Fruit fly (Drosophila melanogaster): ENCODE results near the gene Gale.

Gene Gale

dm6 chr3L:627370-627769 is 21.0 kb upstream of the Gale start:
- no peak for TF ChIP-seq CG32121 (GFP tag; IDR thresholded peaks at IDR 0.05)
- no peak for TF ChIP-seq CG13204 (GFP tag; optimal IDR thresholded peaks at IDR 0.05)
- TF ChIP-seq Ets98B (GFP tag; IDR thresholded peaks at IDR 0.05): no peak
- TF ChIP-seq Pif1B (GFP tag; optimal IDR thresholded peaks at IDR 0.05): no peak
- no peak for TF ChIP-seq D1 (tag; optimal IDR thresholded peaks at IDR 0.05)
- TF ChIP-seq CG4496 (GFP tag; IDR thresholded peaks at IDR 0.05): no peak
- no peak for TF ChIP-seq EcR (GFP tag; optimal IDR thresholded peaks at IDR 0.05)
- no peak for TF ChIP-seq Snoo (tag; optimal IDR thresholded peaks at IDR 0.05)
- TF ChIP-seq fd96Ca (GFP tag; IDR thresholded peaks at IDR 0.05): no peak
- TF ChIP-seq CG10348 (GFP tag; IDR thresholded peaks at IDR 0.05): no peak
- no peak for TF ChIP-seq gl (tag; optimal IDR thresholded peaks at IDR 0.05)
- no peak for TF ChIP-seq rn (GFP tag; IDR thresholded peaks at IDR 0.05)
- no peak for TF ChIP-seq Pif1A (GFP tag; optimal IDR thresholded peaks at IDR 0.05)
- TF ChIP-seq CG8159 (tag; optimal IDR thresholded peaks at IDR 0.05): no peak
- no peak for TF ChIP-seq CG14655 (GFP tag; optimal IDR thresholded peaks at IDR 0.05)
- TF ChIP-seq CG9948 (tag; optimal IDR thresholded peaks at IDR 0.05): no peak

dm6 chr3L:627819-628601 is 20.3 kb upstream of the Gale start:
- TF ChIP-seq CG8159 (tag; optimal IDR thresholded peaks at IDR 0.05) (peak; percentile 15), CG34367 (tag; optimal IDR thresholded peaks at IDR 0.05) (peak; percentile 32), Pif1B (GFP tag; optimal IDR thresholded peaks at IDR 0.05) (no peak), CG32121 (GFP tag; IDR thresholded peaks at IDR 0.05) (peak; percentile 80), rn (GFP tag; IDR thresholded peaks at IDR 0.05) (0 out of 2 replicates have a peak, but pooled peaks have one; percentile 26), CG4496 (GFP tag; IDR thresholded peaks at IDR 0.05) (peak; percentile 70), CG13204 (GFP tag; optimal IDR thresholded peaks at IDR 0.05) (peak; percentile 65), D1 (tag; optimal IDR thresholded peaks at IDR 0.05) (no peak), EcR (GFP tag; optimal IDR thresholded peaks at IDR 0.05) (peak; percentile 70), Ets98B (GFP tag; IDR thresholded peaks at IDR 0.05) (peak; percentile 71), CG10348 (GFP tag; IDR thresholded peaks at IDR 0.05) (no peak), CG15710 (tag; optimal IDR thresholded peaks at IDR 0.05) (peak; percentile 15), CG17806 (tag; optimal IDR thresholded peaks at IDR 0.05) (peak; percentile 27), Snoo (tag; optimal IDR thresholded peaks at IDR 0.05) (no peak), CG8301 (tag; optimal IDR thresholded peaks at IDR 0.05) (peak; percentile 44), CG14655 (GFP tag; optimal IDR thresholded peaks at IDR 0.05) (peak; percentile 49), gl (tag; optimal IDR thresholded peaks at IDR 0.05) (peak; percentile 17), fd96Ca (GFP tag; IDR thresholded peaks at IDR 0.05) (peak; percentile 78), CG12605 (GFP tag; IDR thresholded peaks at IDR 0.05) (0 out of 2 replicates have a peak, but pooled peaks have one; percentile 62), Pif1A (GFP tag; optimal IDR thresholded peaks at IDR 0.05) (no peak), CG9948 (tag; optimal IDR thresholded peaks at IDR 0.05) (no peak)

- TF ChIP-seq CG17806 (tag; optimal IDR thresholded peaks at IDR 0.05) (no peak), Snoo (tag; optimal IDR thresholded peaks at IDR 0.05) (peak; percentile 17)
Measured at dm6 chr3L:628654-629285, 19.6 kb upstream of the Gale start.

- TF ChIP-seq CG17806 (tag; optimal IDR thresholded peaks at IDR 0.05): no peak
- no peak for TF ChIP-seq rn (GFP tag; IDR thresholded peaks at IDR 0.05)
- peak; percentile 68 for TF ChIP-seq CG32121 (GFP tag; IDR thresholded peaks at IDR 0.05)
- no peak for TF ChIP-seq CG13204 (GFP tag; optimal IDR thresholded peaks at IDR 0.05)
- no peak for TF ChIP-seq Pif1B (GFP tag; optimal IDR thresholded peaks at IDR 0.05)
- no peak for TF ChIP-seq CG15710 (tag; optimal IDR thresholded peaks at IDR 0.05)
- TF ChIP-seq fd96Ca (GFP tag; IDR thresholded peaks at IDR 0.05): no peak; the same call in 2 of the 3 replicates
- TF ChIP-seq CG8301 (tag; optimal IDR thresholded peaks at IDR 0.05): no peak
- peak; percentile 26 for TF ChIP-seq Pif1A (GFP tag; optimal IDR thresholded peaks at IDR 0.05)
- TF ChIP-seq CG8159 (tag; optimal IDR thresholded peaks at IDR 0.05): no peak
- no peak for TF ChIP-seq CG34367 (tag; optimal IDR thresholded peaks at IDR 0.05)
- no peak for TF ChIP-seq CG9948 (tag; optimal IDR thresholded peaks at IDR 0.05)
- peak; percentile 69 for TF ChIP-seq CG4496 (GFP tag; IDR thresholded peaks at IDR 0.05)
- peak; percentile 8 for TF ChIP-seq CG12605 (GFP tag; IDR thresholded peaks at IDR 0.05)
- no peak for TF ChIP-seq D1 (tag; optimal IDR thresholded peaks at IDR 0.05)
- no peak for TF ChIP-seq Snoo (tag; optimal IDR thresholded peaks at IDR 0.05)
- peak; percentile 51 for TF ChIP-seq Ets98B (GFP tag; IDR thresholded peaks at IDR 0.05)
- TF ChIP-seq gl (tag; optimal IDR thresholded peaks at IDR 0.05): no peak
- no peak for TF ChIP-seq CG10348 (GFP tag; IDR thresholded peaks at IDR 0.05)
- no peak for TF ChIP-seq EcR (GFP tag; optimal IDR thresholded peaks at IDR 0.05)
- peak; percentile 20 for TF ChIP-seq CG14655 (GFP tag; optimal IDR thresholded peaks at IDR 0.05)
Measured at dm6 chr3L:629353-629915, 18.9 kb upstream of the Gale start.

- no peak for TF ChIP-seq gl (tag; optimal IDR thresholded peaks at IDR 0.05)
- TF ChIP-seq Ets98B (GFP tag; IDR thresholded peaks at IDR 0.05): peak; percentile 58; the same call in 1 of the 2 replicates
- TF ChIP-seq CG13204 (GFP tag; optimal IDR thresholded peaks at IDR 0.05): no peak
- peak; percentile 29 for TF ChIP-seq Snoo (tag; optimal IDR thresholded peaks at IDR 0.05)
- peak; percentile 17 for TF ChIP-seq CG8301 (tag; optimal IDR thresholded peaks at IDR 0.05)
- TF ChIP-seq CG12605 (GFP tag; IDR thresholded peaks at IDR 0.05): peak; percentile 27; the same call in 1 of the 2 replicates
- TF ChIP-seq CG10348 (GFP tag; IDR thresholded peaks at IDR 0.05): no peak
- TF ChIP-seq fd96Ca (GFP tag; IDR thresholded peaks at IDR 0.05): no peak
- TF ChIP-seq EcR (GFP tag; optimal IDR thresholded peaks at IDR 0.05): no peak
- TF ChIP-seq D1 (tag; optimal IDR thresholded peaks at IDR 0.05): no peak
- TF ChIP-seq Pif1B (GFP tag; optimal IDR thresholded peaks at IDR 0.05): no peak
- peak; percentile 76 for TF ChIP-seq CG4496 (GFP tag; IDR thresholded peaks at IDR 0.05)
- TF ChIP-seq CG32121 (GFP tag; IDR thresholded peaks at IDR 0.05): no peak
- peak; percentile 6 for TF ChIP-seq CG8159 (tag; optimal IDR thresholded peaks at IDR 0.05)
- TF ChIP-seq CG9948 (tag; optimal IDR thresholded peaks at IDR 0.05): no peak
- TF ChIP-seq CG34367 (tag; optimal IDR thresholded peaks at IDR 0.05): no peak
- TF ChIP-seq CG14655 (GFP tag; optimal IDR thresholded peaks at IDR 0.05): no peak
- TF ChIP-seq CG15710 (tag; optimal IDR thresholded peaks at IDR 0.05): no peak
- no peak for TF ChIP-seq rn (GFP tag; IDR thresholded peaks at IDR 0.05)
- TF ChIP-seq Pif1A (GFP tag; optimal IDR thresholded peaks at IDR 0.05): no peak
- TF ChIP-seq CG17806 (tag; optimal IDR thresholded peaks at IDR 0.05): no peak
Measured at dm6 chr3L:629916-630663, 18.3 kb upstream of the Gale start.
